Worm (Caenorhabditis elegans) whole organism, midembryonic: ENCODE data around the gene vps-26.
"Not testable (repeated sequence)": the region's sequence is repeated elsewhere in the genome, so short reads cannot be mapped to it uniquely, and the experiment has no call there.

Experiments
- T22C8.4 ChIP-seq: fragments of 200-800 bp; sonication (Bioruptor generic); IDR thresholded peaks from 2 replicates; pipeline ENCODE4 v1.3.6; 2022; ENCODE audit warnings: missing genetic modification characterization, missing compliant biosample characterization
- cog-1 ChIP-seq: sonication (generic microtip); optimal IDR thresholded peaks from 2 replicates; lab custom pipeline; 2016; ENCODE audit warnings: missing genetic modification characterization, missing compliant biosample characterization
- flt-1 ChIP-seq: fragments of 200-800 bp; sonication (Bioruptor generic); IDR thresholded peaks from 2 replicates; pipeline ENCODE4 v1.3.6; 2022; ENCODE audit warnings: missing genetic modification characterization, missing compliant biosample characterization
- klf-2 ChIP-seq: fragments of 200-800 bp; sonication (Bioruptor generic); conservative IDR thresholded peaks from 2 replicates; pipeline ENCODE4 v1.3.6; 2022; ENCODE audit warnings: missing genetic modification reagents, missing genetic modification characterization, missing compliant biosample characterization
- med-1 ChIP-seq: sonication (generic microtip); optimal IDR thresholded peaks from 2 replicates; lab custom pipeline; 2017; ENCODE audit warnings: missing genetic modification characterization, mild to moderate bottlenecking, missing compliant biosample characterization, antibody characterized with exemption, missing genetic modification reagents; ENCODE audit not compliant: insufficient read depth
- ref-1 ChIP-seq: fragments of 200-800 bp; sonication (Bioruptor generic); conservative IDR thresholded peaks from 2 replicates; pipeline ENCODE4 v1.3.6; 2022; ENCODE audit warnings: missing genetic modification reagents, missing genetic modification characterization, missing compliant biosample characterization
- tab-1 ChIP-seq: fragments of 200-800 bp; sonication (Bioruptor generic); IDR thresholded peaks from 2 replicates; pipeline ENCODE4 v1.3.6; 2022; ENCODE audit warnings: missing genetic modification characterization, missing compliant biosample characterization
- ztf-23 ChIP-seq: fragments of 200-800 bp; sonication (Bioruptor generic); IDR thresholded peaks from 2 replicates; pipeline ENCODE4 v1.3.6; 2022; ENCODE audit warnings: missing genetic modification reagents, missing genetic modification characterization, missing compliant biosample characterization
- ztf-29 ChIP-seq: fragments of 200-800 bp; sonication (Bioruptor generic); IDR thresholded peaks from 2 replicates; pipeline ENCODE4 v1.3.6; 2022; ENCODE audit warnings: missing genetic modification reagents, missing genetic modification characterization, missing compliant biosample characterization

vps-26 gene

ce11 chrIV:9303994-9304393 is 37.6 kb downstream of the vps-26 start, which contains the start of gene F49C12.4:
Gene F49C12.4, minus strand, starts transcription at chrIV:9304094.
- TF ChIP-seq flt-1, result no peak

ce11 chrIV:9300127-9300526 is 41.5 kb downstream of the vps-26 start, which contains the start of gene F49C12.3:
Gene F49C12.3, plus strand, starts transcription at chrIV:9300427.
- TF ChIP-seq klf-2 (GFP tag; lab: Robert Waterston, UW) (no peak), ztf-23 (GFP tag; lab: Robert Waterston, UW) (no peak), flt-1 (no peak), ztf-29 (no peak), med-1 (GFP tag; lab: Kevin White, UChicago) (no peak), T22C8.4 (no peak), ref-1 (no peak), tab-1 (GFP tag; lab: Robert Waterston, UW) (no peak)

- TF ChIP-seq tab-1 (GFP tag; lab: Robert Waterston, UW), result no peak
- TF ChIP-seq flt-1, result no peak
- no peak for TF ChIP-seq ztf-29
- TF ChIP-seq klf-2 (GFP tag; lab: Robert Waterston, UW), result no peak
- no peak for TF ChIP-seq T22C8.4
These were observed 42.4 kb downstream of the vps-26 start, which contains the start of gene F49C12.2 for ce11 chrIV:9299145-9299544. Gene F49C12.2, minus strand, starts transcription at chrIV:9299245.

ce11 chrIV:9296285-9296684 is 45.3 kb downstream of the vps-26 start, which contains the start of gene F49C12.1:
Gene F49C12.1, minus strand, starts transcription at chrIV:9296354.
- no peak for TF ChIP-seq tab-1 (GFP tag; lab: Robert Waterston, UW)
- TF ChIP-seq ztf-29, result no peak
- TF ChIP-seq med-1 (GFP tag; lab: Kevin White, UChicago), result no peak
- no peak for TF ChIP-seq flt-1
- no peak for TF ChIP-seq cog-1 (tag; lab: Kevin White, UChicago)
- TF ChIP-seq ztf-23 (GFP tag; lab: Robert Waterston, UW), result no peak
- TF ChIP-seq ref-1, result no peak
- TF ChIP-seq klf-2 (GFP tag; lab: Robert Waterston, UW), result no peak
- no peak for TF ChIP-seq T22C8.4

ce11 chrIV:9293825-9294224 is 47.8 kb downstream of the vps-26 start, which contains the start of gene nhr-264:
Gene nhr-264, minus strand, starts transcription at chrIV:9293925.
- TF ChIP-seq med-1 (GFP tag; lab: Kevin White, UChicago); cog-1 (tag; lab: Kevin White, UChicago); ref-1: not testable (repeated sequence)

- TF ChIP-seq klf-2 (GFP tag; lab: Robert Waterston, UW) (no peak), ztf-23 (GFP tag; lab: Robert Waterston, UW) (no peak), tab-1 (GFP tag; lab: Robert Waterston, UW) (no peak), T22C8.4 (no peak), flt-1 (no peak), med-1 (GFP tag; lab: Kevin White, UChicago) (no peak), ztf-29 (no peak), ref-1 (no peak), cog-1 (tag; lab: Kevin White, UChicago) (no peak)
These were observed 52.0 kb downstream of the vps-26 start for ce11 chrIV:9289635-9290034.
